Worm (Caenorhabditis elegans) whole organism, L3 larva: Measurements from ENCODE around the gene C06H5.11.
"Not testable (repeated sequence)": the region's sequence is repeated elsewhere in the genome, so short reads cannot be mapped to it uniquely, and the experiment has no call there.

Experiments used
- aly-2 ChIP-seq: fragments of 150-350 bp; optimal IDR thresholded peaks from 2 replicates; lab custom pipeline; 2014; ENCODE audit warnings: missing biosample characterization, missing genetic modification characterization
- ama-1 ChIP-seq: fragments of 150-350 bp; optimal IDR thresholded peaks from 2 replicates; lab custom pipeline; 2018
- daf-12 ChIP-seq: fragments of 150-350 bp; optimal IDR thresholded peaks from 2 replicates; lab custom pipeline; 2014; ENCODE audit warnings: missing biosample characterization, missing genetic modification reagents, missing genetic modification characterization
- elt-1 ChIP-seq: fragments of 150-350 bp; optimal IDR thresholded peaks from 2 replicates; lab custom pipeline; 2014; ENCODE audit warnings: missing biosample characterization, missing genetic modification characterization
- jun-1 ChIP-seq: fragments of 150-350 bp; optimal IDR thresholded peaks from 2 replicates; lab custom pipeline; 2014; ENCODE audit warnings: missing biosample characterization, missing genetic modification reagents, missing genetic modification characterization
- lin-15B ChIP-seq: fragments of 150-350 bp; optimal IDR thresholded peaks from 2 replicates; lab custom pipeline; 2014; ENCODE audit warnings: missing biosample characterization, missing genetic modification characterization
- nhr-11 ChIP-seq: fragments of 150-350 bp; optimal IDR thresholded peaks from 2 replicates; lab custom pipeline; 2014; ENCODE audit warnings: missing biosample characterization, missing genetic modification characterization
- nhr-28 ChIP-seq: fragments of 150-350 bp; optimal IDR thresholded peaks from 2 replicates; lab custom pipeline; 2014; ENCODE audit warnings: missing biosample characterization, missing genetic modification characterization
- pha-4 ChIP-seq: fragments of 150-350 bp; optimal IDR thresholded peaks from 2 replicates; lab custom pipeline; 2014; ENCODE audit warnings: missing biosample characterization, missing genetic modification reagents, missing genetic modification characterization
- snpc-4 ChIP-seq: fragments of 150-350 bp; optimal IDR thresholded peaks from 2 replicates; lab custom pipeline; 2014; ENCODE audit warnings: missing biosample characterization, missing genetic modification characterization
- unc-39 ChIP-seq: sonication (generic microtip); optimal IDR thresholded peaks from 4 replicates; lab custom pipeline; 2017; ENCODE audit warnings: missing biosample characterization, missing genetic modification characterization
- unc-62 ChIP-seq: fragments of 150-350 bp; sonication (generic microtip); optimal IDR thresholded peaks from 4 replicates; lab custom pipeline; 2014; ENCODE audit warnings: missing biosample characterization, missing genetic modification reagents, missing genetic modification characterization
- zag-1 ChIP-seq: fragments of 150-350 bp; optimal IDR thresholded peaks from 2 replicates; lab custom pipeline; 2014; ENCODE audit warnings: missing biosample characterization, missing genetic modification characterization

ce11 chrV:17893959-17894358 lies at the start of gene C06H5.11:
- not testable (repeated sequence) for TF ChIP-seq nhr-11 (tag; lab: Kevin White, UChicago); ama-1; pha-4 (tag; lab: Kevin White, UChicago); unc-62 (GFP tag; lab: Kevin White, UChicago); jun-1 (tag; lab: Kevin White, UChicago); elt-1 (tag; lab: Kevin White, UChicago); nhr-28 (tag; lab: Kevin White, UChicago); daf-12; snpc-4 (tag; lab: Kevin White, UChicago); aly-2 (tag; lab: Kevin White, UChicago); lin-15B (tag; lab: Kevin White, UChicago); zag-1 (tag; lab: Kevin White, UChicago); unc-39 (tag; lab: Kevin White, UChicago)
